Worm (Caenorhabditis elegans): ENCODE data around the gene nhr-6.

DNA sequence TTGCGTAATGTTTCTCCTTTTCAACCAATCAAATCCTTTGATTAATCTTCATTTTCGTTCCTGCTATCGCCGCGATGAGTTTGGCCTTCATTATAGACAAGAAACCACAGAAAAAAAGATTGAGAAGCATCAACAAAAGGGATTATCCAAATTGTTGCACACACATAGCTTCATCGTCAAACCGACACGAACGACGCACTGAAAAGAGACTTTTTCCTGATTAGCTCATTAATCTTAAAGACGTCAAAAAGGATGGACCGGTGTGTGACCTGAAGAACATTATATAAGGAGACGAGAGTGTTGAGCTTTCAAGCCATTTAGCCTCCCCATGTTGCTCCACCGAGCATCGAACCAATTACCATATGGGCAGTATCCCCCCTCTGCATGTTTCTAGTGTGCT is 3.6 kb upstream of the nhr-6 start:
- TF ChIP-seq snpc-4 (GFP tag; optimal IDR thresholded peaks at IDR 0.05) (no peak), snpc-4 (tag; optimal IDR thresholded peaks at IDR 0.05) (no peak), tbp1 (GFP tag; optimal IDR thresholded peaks at IDR 0.05) (no peak), zim-3 (tag; optimal IDR thresholded peaks at IDR 0.05) (no peak), F22D6.2 (tag; optimal IDR thresholded peaks at IDR 0.05) (no peak)

Measured in whole organism, young adult.